Worm (Caenorhabditis elegans): Measurements from ENCODE around the gene spe-17.
A peak's percentile ranks its signal among the peaks of the same experiment; 100 is the strongest.

Gene spe-17

ce11 chrIV:12043054-12043453 lies 29.8 kb downstream of the spe-17 start:
- TF ChIP-seq pag-3 (tag; optimal IDR thresholded peaks at IDR 0.05; ENCODE audit: borderline replicate concordance), result no peak
- TF ChIP-seq rnt-1 (tag; optimal IDR thresholded peaks at IDR 0.05), result no peak
- no peak for TF ChIP-seq hlh-30 (tag; optimal IDR thresholded peaks at IDR 0.05; ENCODE audit: insufficient read depth)
- no peak for TF ChIP-seq ets-4 (tag; optimal IDR thresholded peaks at IDR 0.05)
- no peak for TF ChIP-seq npax-4 (tag; optimal IDR thresholded peaks at IDR 0.05)
- no peak for TF ChIP-seq sox-2 (GFP tag; IDR thresholded peaks at IDR 0.05)
- no peak for TF ChIP-seq gmeb-2 (tag; optimal IDR thresholded peaks at IDR 0.05)
- TF ChIP-seq hlh-13 (GFP tag; optimal IDR thresholded peaks at IDR 0.05), result no peak
- TF ChIP-seq ahr-1 (tag; optimal IDR thresholded peaks at IDR 0.05), result no peak
- no peak for TF ChIP-seq unc-3 (GFP tag; conservative IDR thresholded peaks at IDR 0.05)
- TF ChIP-seq unc-3 (tag; optimal IDR thresholded peaks at IDR 0.05), result no peak
- no peak for TF ChIP-seq pha-2 (tag; optimal IDR thresholded peaks at IDR 0.05)
- TF ChIP-seq tbx-2 (tag; optimal IDR thresholded peaks at IDR 0.05), result no peak
- no peak for TF ChIP-seq ttx-3 (tag; optimal IDR thresholded peaks at IDR 0.05)
- TF ChIP-seq che-1 (tag; optimal IDR thresholded peaks at IDR 0.05), result no peak
- TF ChIP-seq nfya-1 (tag; optimal IDR thresholded peaks at IDR 0.05), result no peak
- TF ChIP-seq C38D4.7 (GFP tag; optimal IDR thresholded peaks at IDR 0.05), result no peak

- no peak for TF ChIP-seq Y22D7AL.16 (tag; optimal IDR thresholded peaks at IDR 0.05)
- TF ChIP-seq odd-2 (tag; optimal IDR thresholded peaks at IDR 0.05), result no peak
- no peak for TF ChIP-seq ceh-22 (tag; optimal IDR thresholded peaks at IDR 0.05)
- TF ChIP-seq pqm-1 (tag; optimal IDR thresholded peaks at IDR 0.05), result no peak
- TF ChIP-seq ceh-18 (tag; optimal IDR thresholded peaks at IDR 0.05), result no peak
- no peak for TF ChIP-seq elt-2 (tag; optimal IDR thresholded peaks at IDR 0.05)
- no peak for TF ChIP-seq unc-3 (GFP tag; conservative IDR thresholded peaks at IDR 0.05)
- TF ChIP-seq unc-3 (tag; optimal IDR thresholded peaks at IDR 0.05), result no peak
- TF ChIP-seq C38D4.7 (GFP tag; optimal IDR thresholded peaks at IDR 0.05), result no peak
- TF ChIP-seq madf-2 (tag; optimal IDR thresholded peaks at IDR 0.05), result no peak
These were observed 31.9 kb downstream of the spe-17 start for ce11 chrIV:12044844-12045738.

- no peak for TF ChIP-seq hlh-6 (tag; optimal IDR thresholded peaks at IDR 0.05)
- TF ChIP-seq elt-2 (tag; optimal IDR thresholded peaks at IDR 0.05), result peak; percentile 76
These were observed 33.4 kb downstream of the spe-17 start, which contains the start of gene T12G3.2 for ce11 chrIV:12046524-12047203. T12G3.2 (minus strand) TSS chrIV:12046967.

- TF ChIP-seq odd-2 (tag; optimal IDR thresholded peaks at IDR 0.05) (no peak), unc-3 (GFP tag; conservative IDR thresholded peaks at IDR 0.05) (no peak), unc-3 (tag; optimal IDR thresholded peaks at IDR 0.05) (no peak), ztf-16 (tag; optimal IDR thresholded peaks at IDR 0.05) (no peak), hlh-8 (tag; optimal IDR thresholded peaks at IDR 0.05) (no peak), rnt-1 (tag; optimal IDR thresholded peaks at IDR 0.05) (no peak), pax-1 (tag; optimal IDR thresholded peaks at IDR 0.05) (no peak), ceh-6 (GFP tag; optimal IDR thresholded peaks at IDR 0.05) (no peak), gmeb-2 (tag; optimal IDR thresholded peaks at IDR 0.05) (no peak), ceh-30 (tag; optimal IDR thresholded peaks at IDR 0.05) (no peak), ets-4 (tag; optimal IDR thresholded peaks at IDR 0.05) (no peak), dmd-4 (tag; optimal IDR thresholded peaks at IDR 0.05; ENCODE audit: borderline replicate concordance) (no peak), npax-4 (tag; optimal IDR thresholded peaks at IDR 0.05) (no peak), eyg-1 (tag; optimal IDR thresholded peaks at IDR 0.05) (no peak), F13H6.1 (tag; optimal IDR thresholded peaks at IDR 0.05) (no peak), ref-2 (tag; optimal IDR thresholded peaks at IDR 0.05) (no peak), sdc-2 (tag; optimal IDR thresholded peaks at IDR 0.05) (no peak), sox-4 (tag; optimal IDR thresholded peaks at IDR 0.05) (no peak), pat-9 (tag; optimal IDR thresholded peaks at IDR 0.05) (no peak), tbx-7 (tag; optimal IDR thresholded peaks at IDR 0.05) (no peak), ceh-45 (GFP tag; IDR thresholded peaks at IDR 0.05) (no peak)
These were observed 34.5 kb downstream of the spe-17 start, which contains the start of gene T12G3.4 for ce11 chrIV:12047552-12048347. T12G3.4 (plus strand) TSS chrIV:12048256.
